Worm (Caenorhabditis elegans): ENCODE data around the gene ttbk-5.

ttbk-5 gene

ce11 chrIV:10090358-10090757, at the start of gene ttbk-5:
Gene ttbk-5 (plus strand): TSS chrIV:10090658.
- TF ChIP-seq W03F9.2 (tag; optimal IDR thresholded peaks at IDR 0.05): no peak
- TF ChIP-seq him-1 (tag; optimal IDR thresholded peaks at IDR 0.05): no peak
- TF ChIP-seq dao-5 (tag; optimal IDR thresholded peaks at IDR 0.05): no peak

ce11 chrIV:10040803-10041202, 49.7 kb upstream of the ttbk-5 start, which contains the start of gene dhs-31:
Gene dhs-31 (minus strand): TSS chrIV:10040903.
- TF ChIP-seq dao-5 (tag; optimal IDR thresholded peaks at IDR 0.05) (no peak), W03F9.2 (tag; optimal IDR thresholded peaks at IDR 0.05) (no peak), him-1 (tag; optimal IDR thresholded peaks at IDR 0.05) (no peak)

ce11 chrIV:10042881-10043280, 47.6 kb upstream of the ttbk-5 start, which contains the start of gene frk-1:
Gene frk-1 (plus strand): TSS chrIV:10043181.
- TF ChIP-seq W03F9.2 (tag; optimal IDR thresholded peaks at IDR 0.05): no peak

- TF ChIP-seq him-1 (tag; optimal IDR thresholded peaks at IDR 0.05) (no peak), dao-5 (tag; optimal IDR thresholded peaks at IDR 0.05) (no peak), W03F9.2 (tag; optimal IDR thresholded peaks at IDR 0.05) (no peak)
Observed at ce11 chrIV:10046005-10046404, 44.5 kb upstream of the ttbk-5 start.

ce11 chrIV:10047108-10047507, 43.4 kb upstream of the ttbk-5 start, which contains the start of gene T04B2.3:
Gene T04B2.3 (plus strand): TSS chrIV:10047408.
- TF ChIP-seq W03F9.2 (tag; optimal IDR thresholded peaks at IDR 0.05) (no peak), him-1 (tag; optimal IDR thresholded peaks at IDR 0.05) (no peak), dao-5 (tag; optimal IDR thresholded peaks at IDR 0.05) (no peak)

ce11 chrIV:10048268-10048667, 42.2 kb upstream of the ttbk-5 start:
- TF ChIP-seq W03F9.2 (tag; optimal IDR thresholded peaks at IDR 0.05) (no peak), him-1 (tag; optimal IDR thresholded peaks at IDR 0.05) (no peak), dao-5 (tag; optimal IDR thresholded peaks at IDR 0.05) (no peak)

- TF ChIP-seq him-1 (tag; optimal IDR thresholded peaks at IDR 0.05) (no peak), dao-5 (tag; optimal IDR thresholded peaks at IDR 0.05) (no peak), W03F9.2 (tag; optimal IDR thresholded peaks at IDR 0.05) (no peak)
Observed at ce11 chrIV:10051088-10051487, 39.4 kb upstream of the ttbk-5 start, which contains the start of gene T04B2.8. Gene T04B2.8 (minus strand): TSS chrIV:10051188.

- TF ChIP-seq W03F9.2 (tag; optimal IDR thresholded peaks at IDR 0.05): no peak
- no peak for TF ChIP-seq dao-5 (tag; optimal IDR thresholded peaks at IDR 0.05)
- no peak for TF ChIP-seq him-1 (tag; optimal IDR thresholded peaks at IDR 0.05)
Observed at ce11 chrIV:10053550-10053949, 36.9 kb upstream of the ttbk-5 start, which contains the start of gene srv-12. Gene srv-12 (minus strand): TSS chrIV:10053650.

ce11 chrIV:10056138-10056537, 34.3 kb upstream of the ttbk-5 start, which contains the start of gene T04B2.7:
Gene T04B2.7 (minus strand): TSS chrIV:10056238.
- TF ChIP-seq dao-5 (tag; optimal IDR thresholded peaks at IDR 0.05) (no peak), him-1 (tag; optimal IDR thresholded peaks at IDR 0.05) (no peak), W03F9.2 (tag; optimal IDR thresholded peaks at IDR 0.05) (no peak)

ce11 chrIV:10059175-10059574, 31.3 kb upstream of the ttbk-5 start:
- TF ChIP-seq W03F9.2 (tag; optimal IDR thresholded peaks at IDR 0.05) (no peak), dao-5 (tag; optimal IDR thresholded peaks at IDR 0.05) (no peak), him-1 (tag; optimal IDR thresholded peaks at IDR 0.05) (no peak)

- no peak for TF ChIP-seq him-1 (tag; optimal IDR thresholded peaks at IDR 0.05)
- TF ChIP-seq dao-5 (tag; optimal IDR thresholded peaks at IDR 0.05): no peak
- no peak for TF ChIP-seq W03F9.2 (tag; optimal IDR thresholded peaks at IDR 0.05)
Observed at ce11 chrIV:10060795-10061194, 29.7 kb upstream of the ttbk-5 start.

ce11 chrIV:10062728-10063127, 27.7 kb upstream of the ttbk-5 start, which contains the start of gene ipla-7:
Gene ipla-7 (minus strand): TSS chrIV:10062849.
- TF ChIP-seq him-1 (tag; optimal IDR thresholded peaks at IDR 0.05): no peak
- no peak for TF ChIP-seq dao-5 (tag; optimal IDR thresholded peaks at IDR 0.05)
- no peak for TF ChIP-seq W03F9.2 (tag; optimal IDR thresholded peaks at IDR 0.05)

- no peak for TF ChIP-seq dao-5 (tag; optimal IDR thresholded peaks at IDR 0.05)
Observed at ce11 chrIV:10063941-10064340, 26.5 kb upstream of the ttbk-5 start.

- no peak for TF ChIP-seq him-1 (tag; optimal IDR thresholded peaks at IDR 0.05)
Observed at ce11 chrIV:10065159-10065558, 25.3 kb upstream of the ttbk-5 start.

- no peak for TF ChIP-seq him-1 (tag; optimal IDR thresholded peaks at IDR 0.05)
- TF ChIP-seq dao-5 (tag; optimal IDR thresholded peaks at IDR 0.05): no peak
- no peak for TF ChIP-seq W03F9.2 (tag; optimal IDR thresholded peaks at IDR 0.05)
Observed at ce11 chrIV:10066456-10066855, 24.0 kb upstream of the ttbk-5 start.

All from whole organism, L4/young adult.